Fruit fly (Drosophila melanogaster): ENCODE measurements around the gene Ripalpha.

Gene Ripalpha

dm6 chr2L:10172402-10172801 lies 28.4 kb downstream of the Ripalpha start, which contains the start of gene CG13137:
TSS of gene CG13137 (plus strand) at chr2L:10172702.
- TF ChIP-seq CG8159 (tag; optimal IDR thresholded peaks at IDR 0.05) (no peak), CG32121 (GFP tag; IDR thresholded peaks at IDR 0.05) (no peak), EcR (GFP tag; optimal IDR thresholded peaks at IDR 0.05) (no peak), CG17806 (tag; optimal IDR thresholded peaks at IDR 0.05) (no peak), CG34367 (tag; optimal IDR thresholded peaks at IDR 0.05) (no peak), CG14655 (GFP tag; optimal IDR thresholded peaks at IDR 0.05) (no peak), CG15710 (tag; optimal IDR thresholded peaks at IDR 0.05) (no peak), Ets98B (GFP tag; IDR thresholded peaks at IDR 0.05) (no peak), Pif1B (GFP tag; optimal IDR thresholded peaks at IDR 0.05) (no peak), CG10348 (GFP tag; IDR thresholded peaks at IDR 0.05) (no peak), Pif1A (GFP tag; optimal IDR thresholded peaks at IDR 0.05) (no peak), CG9948 (tag; optimal IDR thresholded peaks at IDR 0.05) (no peak), gl (tag; optimal IDR thresholded peaks at IDR 0.05) (no peak), CG12605 (GFP tag; IDR thresholded peaks at IDR 0.05) (no peak)

dm6 chr2L:10154395-10154794 lies 46.4 kb downstream of the Ripalpha start:
- TF ChIP-seq CG9948 (tag; optimal IDR thresholded peaks at IDR 0.05) (no peak), D1 (tag; optimal IDR thresholded peaks at IDR 0.05) (no peak), Pif1A (GFP tag; optimal IDR thresholded peaks at IDR 0.05) (no peak), CG8159 (tag; optimal IDR thresholded peaks at IDR 0.05) (no peak), CG12605 (GFP tag; IDR thresholded peaks at IDR 0.05) (no peak), CG15710 (tag; optimal IDR thresholded peaks at IDR 0.05) (no peak), CG13204 (GFP tag; optimal IDR thresholded peaks at IDR 0.05) (no peak), CG14655 (GFP tag; optimal IDR thresholded peaks at IDR 0.05) (no peak)

All from whole organism, pupa.